Worm (Caenorhabditis elegans) whole organism, L3 larva: ENCODE results near the gene K08H2.5.

ENCODE experiments used
- R02D3.7 ChIP-seq: fragments of 150-350 bp; optimal IDR thresholded peaks from 2 replicates; lab custom pipeline; 2014; ENCODE audit warnings: missing biosample characterization, missing genetic modification characterization
- ZK546.5 ChIP-seq: sonication (generic microtip); optimal IDR thresholded peaks from 2 replicates; lab custom pipeline; 2017; ENCODE audit warnings: missing biosample characterization, missing genetic modification characterization
- aly-2 ChIP-seq: fragments of 150-350 bp; optimal IDR thresholded peaks from 2 replicates; lab custom pipeline; 2014; ENCODE audit warnings: missing biosample characterization, missing genetic modification characterization
- ama-1 ChIP-seq: fragments of 150-350 bp; optimal IDR thresholded peaks from 2 replicates; lab custom pipeline; 2018
- ceh-16 ChIP-seq: sonication (generic microtip); optimal IDR thresholded peaks from 2 replicates; lab custom pipeline; 2017; ENCODE audit warnings: missing biosample characterization, missing genetic modification characterization
- ceh-28 ChIP-seq: fragments of 150-350 bp; optimal IDR thresholded peaks from 2 replicates; lab custom pipeline; 2014; ENCODE audit warnings: missing biosample characterization, missing genetic modification reagents, missing genetic modification characterization
- ceh-82 ChIP-seq: fragments of 150-350 bp; optimal IDR thresholded peaks from 2 replicates; lab custom pipeline; 2014; ENCODE audit warnings: missing biosample characterization, missing genetic modification characterization
- ceh-9 ChIP-seq: sonication (generic microtip); optimal IDR thresholded peaks from 2 replicates; lab custom pipeline; 2018; ENCODE audit warnings: missing biosample characterization, missing genetic modification characterization
- daf-12 ChIP-seq: fragments of 150-350 bp; optimal IDR thresholded peaks from 2 replicates; lab custom pipeline; 2014; ENCODE audit warnings: missing biosample characterization, missing genetic modification reagents, missing genetic modification characterization
- egl-27 ChIP-seq: sonication (generic microtip); optimal IDR thresholded peaks from 4 replicates; lab custom pipeline; 2017; ENCODE audit warnings: missing biosample characterization, missing genetic modification reagents, missing genetic modification characterization
- egl-5 ChIP-seq: fragments of 150-350 bp; optimal IDR thresholded peaks from 2 replicates; lab custom pipeline; 2017; ENCODE audit warnings: missing biosample characterization, missing genetic modification reagents, missing genetic modification characterization, inconsistent platforms
- elt-1 ChIP-seq: fragments of 150-350 bp; optimal IDR thresholded peaks from 2 replicates; lab custom pipeline; 2014; ENCODE audit warnings: missing biosample characterization, missing genetic modification characterization
- elt-2 ChIP-seq: sonication (generic microtip); optimal IDR thresholded peaks from 2 replicates; lab custom pipeline; 2016; ENCODE audit warnings: missing genetic modification reagents, mild to moderate bottlenecking, missing genetic modification characterization, missing compliant biosample characterization
- elt-3 ChIP-seq, 3 experiments: fragments of 150-350 bp in 1 of 3; sonication (generic microtip) in 2 of 3; optimal IDR thresholded peaks; 2 replicates in 2 of 3; 4 replicates in 1 of 3; lab custom pipeline; 2014 to 2017; ENCODE audit warnings: missing biosample characterization in 3 of 3, missing genetic modification characterization in 3 of 3
- eor-1 ChIP-seq, 2 experiments: fragments of 150-350 bp; optimal IDR thresholded peaks; 2 replicates each; lab custom pipeline; 2014 to 2018; ENCODE audit warnings: missing biosample characterization in 2 of 2, missing genetic modification characterization in 2 of 2
- fkh-10 ChIP-seq: sonication (generic microtip); optimal IDR thresholded peaks from 2 replicates; lab custom pipeline; 2017; ENCODE audit warnings: missing biosample characterization, missing genetic modification reagents, missing genetic modification characterization
- fkh-2 ChIP-seq: fragments of 150-350 bp; optimal IDR thresholded peaks from 2 replicates; lab custom pipeline; 2014; ENCODE audit warnings: missing biosample characterization, missing genetic modification reagents, missing genetic modification characterization
- fos-1 ChIP-seq: fragments of 150-350 bp; optimal IDR thresholded peaks from 2 replicates; lab custom pipeline; 2014; ENCODE audit warnings: missing biosample characterization, missing genetic modification characterization
- hmg-11 ChIP-seq: sonication (generic microtip); optimal IDR thresholded peaks from 2 replicates; lab custom pipeline; 2016; ENCODE audit warnings: missing genetic modification characterization, missing compliant biosample characterization
- jun-1 ChIP-seq: fragments of 150-350 bp; optimal IDR thresholded peaks from 2 replicates; lab custom pipeline; 2014; ENCODE audit warnings: missing biosample characterization, missing genetic modification reagents, missing genetic modification characterization
- lin-15B ChIP-seq: fragments of 150-350 bp; optimal IDR thresholded peaks from 2 replicates; lab custom pipeline; 2014; ENCODE audit warnings: missing biosample characterization, missing genetic modification characterization
- lin-39 ChIP-seq: fragments of 150-350 bp; optimal IDR thresholded peaks from 2 replicates; lab custom pipeline; 2018; ENCODE audit warnings: missing biosample characterization, missing genetic modification reagents, missing genetic modification characterization
- lsy-12 ChIP-seq: sonication (generic microtip); optimal IDR thresholded peaks from 2 replicates; lab custom pipeline; 2016; ENCODE audit warnings: mild to moderate bottlenecking, missing genetic modification characterization, missing compliant biosample characterization
- mdl-1 ChIP-seq: fragments of 150-350 bp; optimal IDR thresholded peaks from 2 replicates; lab custom pipeline; 2014; ENCODE audit warnings: missing biosample characterization, missing genetic modification characterization
- mml-1 ChIP-seq: fragments of 150-350 bp; sonication (generic microtip); optimal IDR thresholded peaks from 3 replicates; lab custom pipeline; 2014; ENCODE audit warnings: missing biosample characterization, missing genetic modification characterization
- nfya-1 ChIP-seq: sonication (generic microtip); optimal IDR thresholded peaks from 2 replicates; lab custom pipeline; 2017; ENCODE audit warnings: missing genetic modification characterization, mild to moderate bottlenecking, missing compliant biosample characterization, antibody characterized with exemption, moderate library complexity; ENCODE audit not compliant: insufficient read depth
- nhr-11 ChIP-seq: fragments of 150-350 bp; optimal IDR thresholded peaks from 2 replicates; lab custom pipeline; 2014; ENCODE audit warnings: missing biosample characterization, missing genetic modification characterization
- nhr-12 ChIP-seq: fragments of 150-350 bp; optimal IDR thresholded peaks from 2 replicates; lab custom pipeline; 2014; ENCODE audit warnings: missing biosample characterization, missing genetic modification characterization
- nhr-23 ChIP-seq: fragments of 150-350 bp; optimal IDR thresholded peaks from 2 replicates; lab custom pipeline; 2014; ENCODE audit warnings: missing biosample characterization, missing genetic modification reagents, missing genetic modification characterization
- nhr-237 ChIP-seq: fragments of 150-350 bp; optimal IDR thresholded peaks from 2 replicates; lab custom pipeline; 2014; ENCODE audit warnings: missing biosample characterization, missing genetic modification characterization
- nhr-25 ChIP-seq: sonication (generic microtip); optimal IDR thresholded peaks from 2 replicates; lab custom pipeline; 2017; ENCODE audit warnings: missing biosample characterization, missing genetic modification characterization
- nhr-28 ChIP-seq: fragments of 150-350 bp; optimal IDR thresholded peaks from 2 replicates; lab custom pipeline; 2014; ENCODE audit warnings: missing biosample characterization, missing genetic modification characterization
- nhr-43 ChIP-seq: sonication (generic microtip); optimal IDR thresholded peaks from 2 replicates; lab custom pipeline; 2016; ENCODE audit warnings: mild to moderate bottlenecking, missing genetic modification characterization, missing compliant biosample characterization; ENCODE audit not compliant: poor library complexity, severe bottlenecking
- nhr-67 ChIP-seq: fragments of 150-350 bp; optimal IDR thresholded peaks from 2 replicates; lab custom pipeline; 2014; ENCODE audit warnings: missing biosample characterization, missing genetic modification characterization
- nhr-76 ChIP-seq: fragments of 150-350 bp; sonication (generic microtip); optimal IDR thresholded peaks from 5 replicates; lab custom pipeline; 2014; ENCODE audit warnings: missing biosample characterization, missing genetic modification characterization
- nhr-77 ChIP-seq: fragments of 150-350 bp; optimal IDR thresholded peaks from 2 replicates; lab custom pipeline; 2014; ENCODE audit warnings: missing biosample characterization, missing genetic modification characterization
- pha-4 ChIP-seq: fragments of 150-350 bp; optimal IDR thresholded peaks from 2 replicates; lab custom pipeline; 2014; ENCODE audit warnings: missing biosample characterization, missing genetic modification reagents, missing genetic modification characterization
- pqm-1 ChIP-seq: fragments of 150-350 bp; optimal IDR thresholded peaks from 2 replicates; lab custom pipeline; 2017; ENCODE audit warnings: missing biosample characterization, missing genetic modification characterization, inconsistent platforms
- sea-2 ChIP-seq: fragments of 150-350 bp; sonication (generic microtip); optimal IDR thresholded peaks from 4 replicates; lab custom pipeline; 2014; ENCODE audit warnings: missing biosample characterization, missing genetic modification reagents, missing genetic modification characterization
- skn-1 ChIP-seq: fragments of 150-350 bp; optimal IDR thresholded peaks from 2 replicates; lab custom pipeline; 2014; ENCODE audit warnings: missing biosample characterization, missing genetic modification characterization
- snpc-4 ChIP-seq: fragments of 150-350 bp; optimal IDR thresholded peaks from 2 replicates; lab custom pipeline; 2014; ENCODE audit warnings: missing biosample characterization, missing genetic modification characterization
- tbx-2 ChIP-seq: sonication (generic microtip); optimal IDR thresholded peaks from 2 replicates; lab custom pipeline; 2016; ENCODE audit warnings: mild to moderate bottlenecking, missing genetic modification characterization, missing compliant biosample characterization
- unc-39 ChIP-seq: sonication (generic microtip); optimal IDR thresholded peaks from 4 replicates; lab custom pipeline; 2017; ENCODE audit warnings: missing biosample characterization, missing genetic modification characterization
- unc-62 ChIP-seq: fragments of 150-350 bp; sonication (generic microtip); optimal IDR thresholded peaks from 4 replicates; lab custom pipeline; 2014; ENCODE audit warnings: missing biosample characterization, missing genetic modification reagents, missing genetic modification characterization
- zag-1 ChIP-seq: fragments of 150-350 bp; optimal IDR thresholded peaks from 2 replicates; lab custom pipeline; 2014; ENCODE audit warnings: missing biosample characterization, missing genetic modification characterization
- ztf-11 ChIP-seq: fragments of 150-350 bp; optimal IDR thresholded peaks from 2 replicates; lab custom pipeline; 2014; ENCODE audit warnings: missing biosample characterization, missing genetic modification characterization
- ztf-4 ChIP-seq: fragments of 150-350 bp; optimal IDR thresholded peaks from 2 replicates; lab custom pipeline; 2014; ENCODE audit warnings: missing biosample characterization, missing genetic modification characterization

K08H2.5 gene

ce11 chrX:13225111-13225905, 16.8 kb downstream of the K08H2.5 start:
- TF ChIP-seq nhr-23 (tag; lab: Kevin White, UChicago) (no peak), ceh-82 (tag; lab: Kevin White, UChicago) (no peak), ceh-28 (tag; lab: Kevin White, UChicago) (peak; percentile 3), zag-1 (tag; lab: Kevin White, UChicago) (no peak), nhr-77 (no peak), elt-2 (tag; lab: Kevin White, UChicago) (peak; percentile 73), elt-1 (no peak), aly-2 (tag; lab: Kevin White, UChicago) (no peak), ceh-16 (tag; lab: Kevin White, UChicago) (no peak), fkh-10 (no peak), lsy-12 (tag; lab: Kevin White, UChicago) (no peak), nhr-25 (tag; lab: Kevin White, UChicago) (no peak), fkh-2 (tag; lab: Kevin White, UChicago) (no peak), R02D3.7 (tag; lab: Kevin White, UChicago) (no peak), sea-2 (GFP tag; lab: Kevin White, UChicago) (no peak), ZK546.5 (no peak), ztf-11 (no peak), hmg-11 (peak; percentile 32), lin-39 (tag; lab: Kevin White, UChicago) (peak; percentile 39), nfya-1 (tag; lab: Kevin White, UChicago) (peak; percentile 37), pqm-1 (peak; percentile 22), unc-39 (tag; lab: Kevin White, UChicago) (no peak), tbx-2 (tag; lab: Kevin White, UChicago) (no peak), skn-1 (tag; lab: Kevin White, UChicago) (no peak), eor-1 (tag; optimal IDR thresholded peaks at IDR 0.05; lab: Kevin White, UChicago) (no peak), jun-1 (tag; lab: Kevin White, UChicago) (peak; percentile 7), pha-4 (tag; lab: Kevin White, UChicago) (peak; percentile 41), elt-3 (tag; optimal IDR thresholded peaks at IDR 0.05; lab: Kevin White, UChicago) (no peak), egl-5 (no peak), egl-27 (tag; lab: Kevin White, UChicago) (no peak), fos-1 (tag; lab: Kevin White, UChicago) (no peak), nhr-43 (tag; lab: Kevin White, UChicago) (no peak), nhr-76 (tag; lab: Kevin White, UChicago) (no peak), nhr-237 (no peak), nhr-11 (tag; lab: Kevin White, UChicago) (no peak), mml-1 (tag; lab: Kevin White, UChicago) (no peak), nhr-12 (tag; lab: Kevin White, UChicago) (no peak), unc-62 (GFP tag; lab: Kevin White, UChicago) (no peak), daf-12 (tag; lab: Kevin White, UChicago) (no peak), lin-15B (tag; lab: Kevin White, UChicago) (no peak), ama-1 (no peak), ceh-9 (tag; lab: Kevin White, UChicago) (no peak), ztf-4 (no peak), mdl-1 (tag; lab: Kevin White, UChicago) (no peak), nhr-28 (tag; lab: Kevin White, UChicago) (no peak), nhr-67 (tag; lab: Kevin White, UChicago) (no peak), snpc-4 (tag; lab: Kevin White, UChicago) (peak; percentile 8)
